Fruit fly (Drosophila melanogaster): Measurements from ENCODE around the gene CG7368.
A peak's percentile ranks its signal among the peaks of the same experiment; 100 is the strongest.

The CG7368 gene

DNA sequence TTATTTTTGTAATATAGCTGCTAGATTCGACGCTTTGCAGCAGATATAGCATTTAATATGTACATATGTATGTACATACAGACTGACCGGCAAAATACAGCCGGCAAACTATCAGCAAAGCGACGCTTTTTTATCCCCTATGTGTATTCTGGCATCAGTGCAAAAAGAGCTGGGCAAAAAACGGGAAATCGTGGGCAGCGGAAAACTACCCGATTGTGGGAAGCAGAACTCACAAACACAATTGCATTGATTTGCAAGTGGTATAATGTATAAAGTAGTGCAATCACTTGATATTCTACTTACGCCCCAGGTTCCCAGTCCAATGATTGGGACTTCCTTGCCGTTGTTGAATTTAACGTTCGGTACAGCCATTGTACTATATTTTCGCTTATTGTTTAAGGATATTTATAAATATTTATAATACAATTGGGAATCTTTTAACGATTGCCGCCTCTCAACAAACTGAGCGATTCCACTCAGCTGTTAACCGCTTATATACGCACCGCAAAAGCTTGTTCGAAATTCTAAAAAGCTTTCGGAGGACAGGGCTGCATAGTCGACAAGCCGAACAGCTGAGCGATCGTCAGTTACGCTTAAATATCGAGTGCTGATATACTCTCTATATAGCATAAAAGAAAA is 26.4 kb downstream of the CG7368 start (continued):
- no peak for TF ChIP-seq zen (tag; optimal IDR thresholded peaks at IDR 0.05)
- no peak for TF ChIP-seq Vsx1 (GFP tag; optimal IDR thresholded peaks at IDR 0.05)
- no peak for TF ChIP-seq tin (GFP tag; optimal IDR thresholded peaks at IDR 0.05)
- TF ChIP-seq nom (GFP tag; optimal IDR thresholded peaks at IDR 0.05), result peak; percentile 68
- no peak for TF ChIP-seq CG1832 (GFP tag; optimal IDR thresholded peaks at IDR 0.05)
- peak; percentile 15 for TF ChIP-seq B-H2 (GFP tag; optimal IDR thresholded peaks at IDR 0.05)
- no peak for TF ChIP-seq CG12659 (GFP tag; optimal IDR thresholded peaks at IDR 0.05)
- no peak for TF ChIP-seq Kr (GFP tag; optimal IDR thresholded peaks at IDR 0.05)
- peak in 1 of 2 experiments; percentile 87 for TF ChIP-seq crp (GFP tag; optimal IDR thresholded peaks at IDR 0.05)
- no peak for TF ChIP-seq CG12299 (tag; optimal IDR thresholded peaks at IDR 0.05)
- no peak for TF ChIP-seq knrl (GFP tag; IDR thresholded peaks at IDR 0.05; ENCODE audit: partially characterized antibody)
- no peak for TF ChIP-seq bsh (GFP tag; optimal IDR thresholded peaks at IDR 0.05)
- no peak for TF ChIP-seq MTF-1 (GFP tag; optimal IDR thresholded peaks at IDR 0.05; ENCODE audit: borderline replicate concordance)
- no peak for TF ChIP-seq CG5180 (GFP tag; optimal IDR thresholded peaks at IDR 0.05)
- TF ChIP-seq Rfx (GFP tag; IDR thresholded peaks at IDR 0.05), result no peak
- peak; percentile 46 for TF ChIP-seq sens (GFP tag)
- no peak for TF ChIP-seq dimm (GFP tag; IDR thresholded peaks at IDR 0.05)
- TF ChIP-seq unc-4 (GFP tag; IDR thresholded peaks at IDR 0.05; ENCODE audit: partially characterized antibody), result peak; percentile 21; the same call in 1 of the 2 replicates
- TF ChIP-seq CG15514 (GFP tag; optimal IDR thresholded peaks at IDR 0.05), result peak; percentile 16
- TF ChIP-seq CoRest (tag; optimal IDR thresholded peaks at IDR 0.05), result no peak
- TF ChIP-seq CG10274 (GFP tag; optimal IDR thresholded peaks at IDR 0.05), result no peak
- TF ChIP-seq Nf-YC (tag; optimal IDR thresholded peaks at IDR 0.05), result no peak
- TF ChIP-seq tgo (GFP tag; IDR thresholded peaks at IDR 0.05), result no peak
- TF ChIP-seq Drgx (GFP tag; IDR thresholded peaks at IDR 0.05), result 0 out of 2 replicates have a peak, but pooled peaks have one; percentile 23
- TF ChIP-seq sqz (GFP tag; optimal IDR thresholded peaks at IDR 0.05), result no peak
- no peak for TF ChIP-seq ftz-f1 (GFP tag; optimal IDR thresholded peaks at IDR 0.05)
- TF ChIP-seq zfh1 (GFP tag; IDR thresholded peaks at IDR 0.05), result no peak
- no peak for TF ChIP-seq CG2116 (GFP tag; optimal IDR thresholded peaks at IDR 0.05)
- TF ChIP-seq Dbx (GFP tag; IDR thresholded peaks at IDR 0.05), result no peak
- TF ChIP-seq CG7987 (GFP tag; optimal IDR thresholded peaks at IDR 0.05), result peak; percentile 37
- TF ChIP-seq Trl (optimal IDR thresholded peaks at IDR 0.05), result no peak
- no peak for TF ChIP-seq Trl (GFP tag; optimal IDR thresholded peaks at IDR 0.05)
- TF ChIP-seq onecut (GFP tag; IDR thresholded peaks at IDR 0.05), result no peak
- peak; percentile 18 for TF ChIP-seq Dp (GFP tag; optimal IDR thresholded peaks at IDR 0.05)
- no peak for TF ChIP-seq Dll (GFP tag; IDR thresholded peaks at IDR 0.05; ENCODE audit: partially characterized antibody)
- TF ChIP-seq shn (GFP tag; optimal IDR thresholded peaks at IDR 0.05), result no peak
- no peak for TF ChIP-seq CG9932 (GFP tag; IDR thresholded peaks at IDR 0.05)
- TF ChIP-seq CG7556 (GFP tag; optimal IDR thresholded peaks at IDR 0.05), result no peak
- peak; percentile 91 for TF ChIP-seq CG2199 (GFP tag; IDR thresholded peaks at IDR 0.05)
- peak; percentile 5 for TF ChIP-seq CG13296 (GFP tag; optimal IDR thresholded peaks at IDR 0.05)
- no peak for TF ChIP-seq CG5953 (GFP tag; IDR thresholded peaks at IDR 0.05)
- TF ChIP-seq jigr1 (GFP tag; IDR thresholded peaks at IDR 0.05), result no peak
- TF ChIP-seq CG2889 (GFP tag; IDR thresholded peaks at IDR 0.05), result no peak
- no peak for TF ChIP-seq CG10462 (GFP tag; optimal IDR thresholded peaks at IDR 0.05)
- no peak for TF ChIP-seq Hsf (GFP tag; optimal IDR thresholded peaks at IDR 0.05)
- TF ChIP-seq hth (optimal IDR thresholded peaks at IDR 0.05), result no peak
- TF ChIP-seq Ets65A (GFP tag), result no peak
- no peak for TF ChIP-seq mirr (GFP tag; optimal IDR thresholded peaks at IDR 0.05)
- no peak for TF ChIP-seq CG11398 (GFP tag; optimal IDR thresholded peaks at IDR 0.05)
- TF ChIP-seq BEAF-32 (GFP tag; optimal IDR thresholded peaks at IDR 0.05), result peak; percentile 17

Measured in whole organism, embryonic.